Fruit fly (Drosophila melanogaster) whole organism, embryonic: ENCODE data around the gene CG8483.

Source experiments
- Aef1 ChIP-seq: fragments of 200-800 bp; sonication (Bioruptor generic); IDR thresholded peaks from 3 replicates; pipeline ENCODE4 v1.3.6; 2022; ENCODE audit warnings: missing biosample characterization, missing genetic modification characterization
- Antp ChIP-seq: fragments of 200-800 bp; sonication (Bioruptor generic); optimal IDR thresholded peaks from 3 replicates; lab custom pipeline; 2016; ENCODE audit warnings: missing biosample characterization, missing genetic modification characterization
- Blimp-1 ChIP-seq: fragments of 200-800 bp; sonication (Bioruptor generic); optimal IDR thresholded peaks from 3 replicates; lab custom pipeline; 2018; ENCODE audit warnings: missing biosample characterization, missing genetic modification characterization, mild to moderate bottlenecking, moderate library complexity, missing genetic modification reagents
- Bteb2 ChIP-seq: fragments of 200-800 bp; sonication (Bioruptor generic); optimal IDR thresholded peaks from 2 replicates; lab custom pipeline; 2016; ENCODE audit warnings: missing biosample characterization, missing genetic modification characterization
- CG11504 ChIP-seq: fragments of 200-800 bp; sonication (Bioruptor generic); optimal IDR thresholded peaks from 3 replicates; lab custom pipeline; 2019; ENCODE audit warnings: missing biosample characterization, mild to moderate bottlenecking, missing genetic modification characterization, moderate library complexity
- CG12236 ChIP-seq: fragments of 200-800 bp; sonication (Bioruptor generic); optimal IDR thresholded peaks from 2 replicates; lab custom pipeline; 2016; ENCODE audit warnings: missing biosample characterization, missing genetic modification characterization
- CG12391 ChIP-seq: fragments of 200-800 bp; sonication (Bioruptor generic); optimal IDR thresholded peaks from 3 replicates; lab custom pipeline; 2018; ENCODE audit warnings: missing biosample characterization, mild to moderate bottlenecking, missing genetic modification characterization, moderate library complexity
- CG13624 ChIP-seq: fragments of 200-800 bp; sonication (Bioruptor generic); optimal IDR thresholded peaks from 2 replicates; lab custom pipeline; 2016; ENCODE audit warnings: missing biosample characterization, missing genetic modification characterization
- CG14441 ChIP-seq: fragments of 200-800 bp; sonication (Bioruptor generic); IDR thresholded peaks from 2 replicates; pipeline ENCODE4 v1.3.6; 2022; ENCODE audit warnings: missing biosample characterization, missing genetic modification characterization
- CG16863 ChIP-seq: fragments of 200-800 bp; sonication (Bioruptor generic); optimal IDR thresholded peaks from 3 replicates; lab custom pipeline; 2016; ENCODE audit warnings: missing biosample characterization, missing genetic modification characterization
- CG17186 ChIP-seq: fragments of 200-800 bp; sonication (Bioruptor generic); optimal IDR thresholded peaks from 3 replicates; lab custom pipeline; 2017; ENCODE audit warnings: missing biosample characterization, missing genetic modification reagents, missing genetic modification characterization
- CG18262 ChIP-seq: fragments of 200-800 bp; optimal IDR thresholded peaks from 3 replicates; lab custom pipeline; 2019; ENCODE audit warnings: missing biosample characterization, mild to moderate bottlenecking, missing genetic modification characterization, moderate library complexity
- CG34224 ChIP-seq: fragments of 200-800 bp; sonication (Bioruptor generic); IDR thresholded peaks from 3 replicates; pipeline ENCODE4 v1.3.6; 2022; ENCODE audit warnings: missing biosample characterization, missing genetic modification characterization; ENCODE audit not compliant: partially characterized antibody
- CG42726 ChIP-seq: fragments of 200-800 bp; sonication (Bioruptor generic); IDR thresholded peaks from 2 replicates; pipeline ENCODE4 v1.3.6; 2022; ENCODE audit warnings: missing biosample characterization, missing genetic modification characterization; ENCODE audit not compliant: partially characterized antibody
- CG4424 ChIP-seq: fragments of 200-800 bp; sonication (Bioruptor generic); optimal IDR thresholded peaks from 3 replicates; lab custom pipeline; 2016; ENCODE audit warnings: missing biosample characterization, missing genetic modification characterization
- CG4617 ChIP-seq: fragments of 200-800 bp; sonication (Bioruptor generic); optimal IDR thresholded peaks from 3 replicates; lab custom pipeline; 2016; ENCODE audit warnings: missing biosample characterization, missing genetic modification characterization, borderline replicate concordance
- CG6689 ChIP-seq: fragments of 200-800 bp; sonication (Bioruptor generic); IDR thresholded peaks from 2 replicates; pipeline ENCODE4 v1.3.6; 2022; ENCODE audit warnings: missing biosample characterization, missing genetic modification characterization
- CG7556 ChIP-seq: fragments of 200-800 bp; sonication (Bioruptor generic); optimal IDR thresholded peaks from 2 replicates; lab custom pipeline; 2017; ENCODE audit warnings: missing biosample characterization, mild to moderate bottlenecking, missing genetic modification characterization
- CG7928 ChIP-seq: fragments of 200-800 bp; sonication (Bioruptor generic); optimal IDR thresholded peaks from 2 replicates; lab custom pipeline; 2017; ENCODE audit warnings: missing biosample characterization, mild to moderate bottlenecking, missing genetic modification characterization
- CG9727 ChIP-seq: fragments of 200-800 bp; sonication (Bioruptor generic); optimal IDR thresholded peaks from 3 replicates; lab custom pipeline; 2017; ENCODE audit warnings: missing biosample characterization, mild to moderate bottlenecking, missing genetic modification characterization
- Deaf1 ChIP-seq: fragments of 200-800 bp; optimal IDR thresholded peaks from 3 replicates; lab custom pipeline; 2019; ENCODE audit warnings: missing biosample characterization, mild to moderate bottlenecking, missing genetic modification characterization, moderate library complexity
- Ets65A ChIP-seq: fragments of 200-800 bp; sonication (Bioruptor generic); peaks from one replicate; lab custom pipeline; 2016; ENCODE audit warnings: missing biosample characterization, missing genetic modification characterization
- Fer3 ChIP-seq: fragments of 200-800 bp; sonication (Bioruptor generic); optimal IDR thresholded peaks from 2 replicates; lab custom pipeline; 2018; ENCODE audit warnings: missing biosample characterization, mild to moderate bottlenecking, missing genetic modification characterization, moderate library complexity
- HLHmδ ChIP-seq: fragments of 200-800 bp; sonication (Bioruptor generic); optimal IDR thresholded peaks from 2 replicates; lab custom pipeline; 2018; ENCODE audit warnings: missing biosample characterization, mild to moderate bottlenecking, missing genetic modification characterization, moderate library complexity
- Hsf ChIP-seq: fragments of 200-800 bp; sonication (Bioruptor generic); optimal IDR thresholded peaks from 3 replicates; lab custom pipeline; 2016; ENCODE audit warnings: missing biosample characterization, missing genetic modification characterization
- Med ChIP-seq: fragments of 200-800 bp; sonication (Bioruptor generic); peaks from one replicate; lab custom pipeline; 2016; ENCODE audit warnings: missing biosample characterization, missing genetic modification characterization, mild to moderate bottlenecking, inconsistent platforms, moderate library complexity
- Myb ChIP-seq: fragments of 200-800 bp; sonication (Bioruptor generic); optimal IDR thresholded peaks from 2 replicates; lab custom pipeline; 2016; ENCODE audit warnings: missing biosample characterization, missing genetic modification characterization
- Nf-YA ChIP-seq: fragments of 200-800 bp; sonication (Bioruptor generic); IDR thresholded peaks from 2 replicates; pipeline ENCODE4 v1.3.6; 2022; ENCODE audit warnings: missing biosample characterization, missing genetic modification characterization
- Six4 ChIP-seq: fragments of 200-800 bp; sonication (Bioruptor generic); optimal IDR thresholded peaks from 2 replicates; lab custom pipeline; 2016; ENCODE audit warnings: missing biosample characterization, missing genetic modification characterization
- amos ChIP-seq: fragments of 200-800 bp; sonication (Bioruptor generic); IDR thresholded peaks from 2 replicates; pipeline ENCODE4 v1.3.6; 2022; ENCODE audit warnings: missing biosample characterization, missing genetic modification characterization; ENCODE audit not compliant: partially characterized antibody
- ato ChIP-seq: fragments of 200-800 bp; sonication (Bioruptor generic); IDR thresholded peaks from 2 replicates; pipeline ENCODE4 v1.3.6; 2022; ENCODE audit warnings: missing biosample characterization, missing genetic modification characterization; ENCODE audit not compliant: partially characterized antibody
- bab2 ChIP-seq: fragments of 200-800 bp; sonication (Bioruptor generic); optimal IDR thresholded peaks from 2 replicates; lab custom pipeline; 2016; ENCODE audit warnings: missing biosample characterization, missing genetic modification characterization
- dan ChIP-seq: fragments of 200-800 bp; sonication (Bioruptor generic); IDR thresholded peaks from 2 replicates; pipeline ENCODE4 v1.3.6; 2022; ENCODE audit warnings: missing biosample characterization, missing genetic modification characterization
- dmrt99B ChIP-seq: fragments of 200-800 bp; sonication (Bioruptor generic); optimal IDR thresholded peaks from 2 replicates; lab custom pipeline; 2018; ENCODE audit warnings: missing biosample characterization, mild to moderate bottlenecking, missing genetic modification characterization, moderate library complexity
- dpn ChIP-seq, 2 experiments: fragments of 200-800 bp; sonication (Bioruptor generic); optimal IDR thresholded peaks; 3 replicates each; lab custom pipeline; 2016; ENCODE audit warnings: missing biosample characterization in 2 of 2, missing genetic modification characterization in 2 of 2
- fd96Cb ChIP-seq: fragments of 200-800 bp; sonication (Bioruptor generic); optimal IDR thresholded peaks from 2 replicates; lab custom pipeline; 2018; ENCODE audit warnings: missing biosample characterization, mild to moderate bottlenecking, missing genetic modification characterization, moderate library complexity
- hb ChIP-seq: fragments of 200-800 bp; sonication (Bioruptor generic); IDR thresholded peaks from 3 replicates; pipeline ENCODE4 v1.3.6; 2022; ENCODE audit warnings: missing biosample characterization, missing genetic modification characterization; ENCODE audit not compliant: partially characterized antibody
- lab ChIP-seq: fragments of 200-800 bp; sonication (Bioruptor generic); optimal IDR thresholded peaks from 3 replicates; lab custom pipeline; 2017; ENCODE audit warnings: missing biosample characterization, missing genetic modification characterization, mild to moderate bottlenecking, moderate library complexity, missing genetic modification reagents
- pan ChIP-seq, 4 experiments: fragments of >200 bp in 3 of 4; fragments of 200-800 bp in 1 of 4; sonication (Bioruptor generic) in 1 of 4; optimal IDR thresholded peaks in 3 of 4; IDR thresholded peaks in 1 of 4; 2 replicates each; pipeline versions ENCODE4 v1.3.6 to Lab custom; 2017 to 2022; ENCODE audit warnings: missing biosample characterization in 2 of 4, missing genetic modification characterization in 2 of 4, mixed read lengths in 1 of 4
- pum ChIP-seq: fragments of 200-800 bp; sonication (Bioruptor generic); optimal IDR thresholded peaks from 2 replicates; lab custom pipeline; 2016; ENCODE audit warnings: missing biosample characterization, missing genetic modification characterization
- row ChIP-seq: fragments of 200-800 bp; sonication (Bioruptor generic); IDR thresholded peaks from 3 replicates; pipeline ENCODE4 v1.3.6; 2022; ENCODE audit warnings: missing biosample characterization, missing genetic modification characterization
- run ChIP-seq: fragments of 200-800 bp; sonication (Bioruptor generic); optimal IDR thresholded peaks from 3 replicates; lab custom pipeline; 2018; ENCODE audit warnings: missing biosample characterization, mild to moderate bottlenecking, missing genetic modification characterization
- sens-2 ChIP-seq: fragments of 200-800 bp; sonication (Bioruptor generic); IDR thresholded peaks from 2 replicates; pipeline ENCODE4 v1.3.6; 2022; ENCODE audit warnings: missing biosample characterization, missing genetic modification characterization
- sima ChIP-seq: fragments of 200-800 bp; sonication (Bioruptor generic); optimal IDR thresholded peaks from 2 replicates; lab custom pipeline; 2016; ENCODE audit warnings: missing biosample characterization, missing genetic modification characterization
- slbo ChIP-seq: fragments of 200-800 bp; sonication (Bioruptor generic); IDR thresholded peaks from 2 replicates; pipeline ENCODE4 v1.3.6; 2022; ENCODE audit warnings: missing biosample characterization, missing genetic modification characterization
- sqz ChIP-seq: fragments of 200-800 bp; sonication (Bioruptor generic); optimal IDR thresholded peaks from 3 replicates; lab custom pipeline; 2018; ENCODE audit warnings: missing biosample characterization, mild to moderate bottlenecking, missing genetic modification characterization
- sr ChIP-seq: fragments of 200-800 bp; sonication (Bioruptor generic); IDR thresholded peaks from 3 replicates; pipeline ENCODE4 v1.3.6; 2022; ENCODE audit warnings: missing biosample characterization, missing genetic modification characterization
- stc ChIP-seq: fragments of 200-800 bp; sonication (Bioruptor generic); IDR thresholded peaks from 2 replicates; pipeline ENCODE4 v1.3.6; 2022; ENCODE audit warnings: missing biosample characterization, missing genetic modification characterization
- tio ChIP-seq: fragments of 200-800 bp; sonication (Bioruptor generic); optimal IDR thresholded peaks from 2 replicates; lab custom pipeline; 2017; ENCODE audit warnings: missing biosample characterization, missing genetic modification characterization, inconsistent platforms
- wdn ChIP-seq: fragments of 200-800 bp; sonication (Bioruptor generic); IDR thresholded peaks from 2 replicates; pipeline ENCODE4 v1.3.6; 2022; ENCODE audit warnings: missing biosample characterization, missing genetic modification characterization
- yki ChIP-seq: fragments of >200 bp; optimal IDR thresholded peaks from 3 replicates; lab custom pipeline; 2018

Gene CG8483

dm6 chr3R:13200402-13200801 is 13.9 kb downstream of the CG8483 start (continued):
- no peak for TF ChIP-seq Antp (GFP tag; lab: Kevin White, UChicago)
- no peak for TF ChIP-seq sima (GFP tag; lab: Kevin White, UChicago)
- no peak for TF ChIP-seq Myb
- no peak for TF ChIP-seq Six4
- TF ChIP-seq CG17186 (GFP tag; lab: Kevin White, UChicago), result no peak
- no peak for TF ChIP-seq Hsf (GFP tag; lab: Kevin White, UChicago)
- no peak for TF ChIP-seq CG42726 (GFP tag; lab: Robert Waterston, UW)
- TF ChIP-seq amos (GFP tag; lab: Robert Waterston, UW), result no peak
- TF ChIP-seq CG16863, result no peak
- peak; percentile 1 for TF ChIP-seq dmrt99B (tag; lab: Kevin White, UChicago)
- TF ChIP-seq hb (GFP tag; lab: Robert Waterston, UW), result no peak
- TF ChIP-seq CG13624, result no peak
- peak; percentile 61; the same call in 2 of the 3 replicates for TF ChIP-seq row (GFP tag; lab: Robert Waterston, UW)
- no peak for TF ChIP-seq CG6689 (GFP tag; lab: Robert Waterston, UW)
- TF ChIP-seq Med (GFP tag; lab: Kevin White, UChicago), result no peak
- no peak for TF ChIP-seq pan (optimal IDR thresholded peaks at IDR 0.05; lab: Kevin White, UChicago)
- peak in 1 of 2 experiments; percentile 5 for TF ChIP-seq pan (GFP tag; optimal IDR thresholded peaks at IDR 0.05 in 1 of 2, IDR thresholded peaks at IDR 0.05 in 1 of 2)
- no peak for TF ChIP-seq bab2 (GFP tag; lab: Kevin White, UChicago)
- no peak for TF ChIP-seq CG4424 (GFP tag; lab: Kevin White, UChicago)
- TF ChIP-seq dpn (GFP tag; optimal IDR thresholded peaks at IDR 0.05; lab: Kevin White, UChicago), result no peak
- TF ChIP-seq ato (GFP tag; lab: Robert Waterston, UW), result no peak
- TF ChIP-seq fd96Cb (tag; lab: Kevin White, UChicago), result peak; percentile 1
- TF ChIP-seq yki (lab: Kevin White, UChicago), result no peak
- no peak for TF ChIP-seq Fer3 (tag; lab: Kevin White, UChicago)
- TF ChIP-seq dan, result no peak
- no peak for TF ChIP-seq tio
- TF ChIP-seq lab, result peak; percentile 49
- TF ChIP-seq Ets65A, result peak; percentile 86
- peak; percentile 9; the same call in 1 of the 2 replicates for TF ChIP-seq CG14441 (GFP tag; lab: Robert Waterston, UW)
- TF ChIP-seq CG12236 (GFP tag; lab: Kevin White, UChicago), result no peak
- TF ChIP-seq CG4617 (GFP tag; lab: Kevin White, UChicago), result no peak
- TF ChIP-seq Nf-YA (GFP tag; lab: Robert Waterston, UW), result no peak
- TF ChIP-seq CG11504 (tag; lab: Kevin White, UChicago), result peak; percentile 46
- no peak for TF ChIP-seq CG7556 (GFP tag; lab: Kevin White, UChicago)
- no peak for TF ChIP-seq CG34224
- TF ChIP-seq sqz, result no peak
- TF ChIP-seq pum (GFP tag; lab: Kevin White, UChicago), result no peak
- TF ChIP-seq wdn (GFP tag; lab: Robert Waterston, UW), result no peak
- TF ChIP-seq run (tag; lab: Kevin White, UChicago), result no peak
- peak; percentile 18; the same call in 1 of the 3 replicates for TF ChIP-seq Aef1 (GFP tag; lab: Robert Waterston, UW)
- TF ChIP-seq CG12391 (tag; lab: Kevin White, UChicago), result no peak
- TF ChIP-seq slbo (GFP tag; lab: Robert Waterston, UW), result no peak
- TF ChIP-seq sens-2 (GFP tag; lab: Robert Waterston, UW), result no peak
- no peak for TF ChIP-seq CG9727
- no peak for TF ChIP-seq Blimp-1 (GFP tag; lab: Kevin White, UChicago)
- no peak for TF ChIP-seq sr (GFP tag; lab: Robert Waterston, UW)
- no peak for TF ChIP-seq HLHmδ (GFP tag; lab: Kevin White, UChicago)
- no peak for TF ChIP-seq Bteb2 (GFP tag; lab: Kevin White, UChicago)
- TF ChIP-seq CG7928, result no peak
- no peak for TF ChIP-seq CG18262 (tag; lab: Kevin White, UChicago)
- TF ChIP-seq Deaf1, result no peak
- TF ChIP-seq stc (GFP tag; lab: Robert Waterston, UW), result no peak
